Worm (Caenorhabditis elegans) whole organism, young adult: ENCODE measurements around the gene maph-1.3.

Experiments
- ceh-100 ChIP-seq: fragments of 200-800 bp; sonication (Bioruptor generic); IDR thresholded peaks from 2 replicates; pipeline ENCODE4 v1.3.6; 2022; ENCODE audit warnings: missing genetic modification reagents, missing genetic modification characterization, missing compliant biosample characterization
- dox-1 ChIP-seq: fragments of 200-800 bp; sonication (Bioruptor generic); IDR thresholded peaks from 2 replicates; pipeline ENCODE4 v1.3.6; 2022; ENCODE audit warnings: missing genetic modification reagents, missing genetic modification characterization, missing compliant biosample characterization
- hmg-20 ChIP-seq: fragments of 200-800 bp; sonication (Bioruptor generic); IDR thresholded peaks from 2 replicates; pipeline ENCODE4 v1.3.6; 2022; ENCODE audit warnings: missing genetic modification reagents, missing genetic modification characterization, missing compliant biosample characterization
- snpc-4 ChIP-seq, 5 experiments: fragments of 150-350 bp in 1 of 5; sonication (generic microtip) in 4 of 5; optimal IDR thresholded peaks; 2 replicates each; lab custom pipeline; 2014 to 2018; ENCODE audit warnings: missing genetic modification characterization in 5 of 5, missing biosample characterization in 3 of 5, antibody characterized with exemption in 2 of 5, mild to moderate bottlenecking in 2 of 5, missing compliant biosample characterization in 2 of 5, missing genotype in 2 of 5, moderate library complexity in 2 of 5, missing genetic modification reagents in 1 of 5

ce11 chrIII:3800934-3801252 is 43.8 kb upstream of the maph-1.3 start:
- TF ChIP-seq ceh-100 (no peak), hmg-20 (GFP tag; lab: Robert Waterston, UW) (no peak), dox-1 (no peak), snpc-4 (GFP tag; optimal IDR thresholded peaks at IDR 0.05; lab: Kevin White, UChicago) (no peak), snpc-4 (tag; optimal IDR thresholded peaks at IDR 0.05; lab: Kevin White, UChicago) (no peak)
